Worm (Caenorhabditis elegans) whole organism, L4/young adult: ENCODE measurements around the gene ZK930.4.

ENCODE experiments used
- W03F9.2 ChIP-seq: fragments of 150-350 bp; optimal IDR thresholded peaks from 2 replicates; lab custom pipeline; 2014; ENCODE audit warnings: missing biosample characterization, missing genetic modification characterization
- dao-5 ChIP-seq: sonication (generic microtip); optimal IDR thresholded peaks from 2 replicates; lab custom pipeline; 2016; ENCODE audit warnings: missing genotype, missing genetic modification characterization, moderate library complexity, missing compliant biosample characterization
- him-1 ChIP-seq: sonication (generic microtip); optimal IDR thresholded peaks from 2 replicates; lab custom pipeline; 2016; ENCODE audit warnings: missing genotype, missing genetic modification reagents, missing genetic modification characterization, missing compliant biosample characterization

DNA sequence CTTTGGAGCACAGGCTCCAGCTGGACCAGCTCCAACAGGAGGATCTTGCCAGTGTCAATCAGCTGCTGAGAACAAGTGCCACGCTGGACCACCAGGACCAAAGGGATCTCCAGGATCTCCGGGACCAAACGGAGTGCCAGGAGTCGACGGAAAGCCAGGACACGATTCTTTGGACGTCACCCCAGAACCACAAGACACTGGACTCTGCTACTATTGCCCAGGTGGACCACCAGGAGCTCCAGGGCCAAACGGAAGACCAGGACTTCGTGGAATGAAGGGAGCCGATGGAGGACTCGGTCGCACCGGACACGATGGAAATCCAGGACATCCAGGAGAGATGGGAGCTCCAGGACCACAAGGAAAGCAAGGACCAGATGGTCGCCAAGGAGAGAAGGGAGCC, 37.4 kb upstream of the ZK930.4 start:
- TF ChIP-seq dao-5 (no peak), him-1 (no peak), W03F9.2 (tag; lab: Kevin White, UChicago) (no peak)
